Fruit fly (Drosophila melanogaster): ENCODE results near the gene CG16743.

Gene CG16743

DNA sequence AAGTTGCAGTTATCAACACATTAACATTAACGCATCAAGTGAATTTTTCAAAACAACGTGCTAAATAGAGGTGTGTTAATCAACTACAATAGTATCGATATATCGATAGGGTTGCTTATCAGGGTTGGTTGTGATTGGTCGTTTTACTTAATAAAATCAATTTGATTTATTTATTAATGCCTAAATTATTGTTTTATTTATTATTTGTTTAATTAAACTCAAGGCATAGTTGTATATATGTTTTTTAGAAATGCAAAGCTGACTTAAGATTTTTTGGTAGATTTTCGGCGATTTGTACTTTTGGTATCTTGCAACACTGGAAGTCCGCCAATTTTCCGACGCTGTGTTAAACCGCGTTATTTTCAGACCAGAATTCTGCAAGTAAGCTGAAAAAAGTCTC is 38.9 kb downstream of the CG16743 start, which contains the start of the genes Art8 and dUTPase (continued):
- peak; percentile 54 for TF ChIP-seq gfzf (GFP tag; optimal IDR thresholded peaks at IDR 0.05)
- TF ChIP-seq PHDP (tag; optimal IDR thresholded peaks at IDR 0.05), result peak; percentile 78
- peak; percentile 94 for TF ChIP-seq Ets65A (GFP tag)
- no peak for TF ChIP-seq CG7745 (tag; optimal IDR thresholded peaks at IDR 0.05)
- no peak for TF ChIP-seq eyg (GFP tag; optimal IDR thresholded peaks at IDR 0.05)
- peak; percentile 76 for TF ChIP-seq grau (tag; optimal IDR thresholded peaks at IDR 0.05)
- TF ChIP-seq pum (GFP tag; optimal IDR thresholded peaks at IDR 0.05), result peak; percentile 3
- TF ChIP-seq stwl (tag; optimal IDR thresholded peaks at IDR 0.05), result peak; percentile 86
- no peak for TF ChIP-seq z (GFP tag; IDR thresholded peaks at IDR 0.05)
- peak; percentile 26 for TF ChIP-seq MESR4 (GFP tag; optimal IDR thresholded peaks at IDR 0.05)
- TF ChIP-seq CG8388 (GFP tag; optimal IDR thresholded peaks at IDR 0.05), result peak; percentile 65
- peak; percentile 71 for TF ChIP-seq Rfx (GFP tag; IDR thresholded peaks at IDR 0.05)
- peak; percentile 77 for TF ChIP-seq Hsf (GFP tag; optimal IDR thresholded peaks at IDR 0.05)
- no peak for TF ChIP-seq disco-r (GFP tag; optimal IDR thresholded peaks at IDR 0.05)
- TF ChIP-seq CG15479 (GFP tag; optimal IDR thresholded peaks at IDR 0.05), result no peak
- peak; percentile 80 for TF ChIP-seq phol (tag; optimal IDR thresholded peaks at IDR 0.05)
- TF ChIP-seq odd (GFP tag; optimal IDR thresholded peaks at IDR 0.05), result no peak
- TF ChIP-seq luna (GFP tag; optimal IDR thresholded peaks at IDR 0.05), result no peak
- peak; percentile 68 for TF ChIP-seq kay (GFP tag; optimal IDR thresholded peaks at IDR 0.05)
- no peak for TF ChIP-seq Nf-YA (GFP tag; IDR thresholded peaks at IDR 0.05)
- no peak for TF ChIP-seq CG6765 (GFP tag; optimal IDR thresholded peaks at IDR 0.05)
- TF ChIP-seq CG2875 (GFP tag; optimal IDR thresholded peaks at IDR 0.05), result no peak
- TF ChIP-seq Ptx1 (GFP tag; IDR thresholded peaks at IDR 0.05), result peak; percentile 83
- no peak for TF ChIP-seq Hmr (GFP tag; optimal IDR thresholded peaks at IDR 0.05)
- TF ChIP-seq CG32532 (GFP tag; IDR thresholded peaks at IDR 0.05), result peak; percentile 76
- TF ChIP-seq mld (GFP tag; IDR thresholded peaks at IDR 0.05; ENCODE audit: partially characterized antibody), result peak; percentile 46; the same call in 1 of the 3 replicates
- peak; percentile 43; the same call in 2 of the 3 replicates for TF ChIP-seq croc (GFP tag; conservative IDR thresholded peaks at IDR 0.05)
- peak; percentile 52; the same call in 1 of the 2 replicates for TF ChIP-seq CG4404 (GFP tag; IDR thresholded peaks at IDR 0.05)
- peak; percentile 42; the same call in 1 of the 2 replicates for TF ChIP-seq CG32772 (GFP tag; IDR thresholded peaks at IDR 0.05)
- peak; percentile 64 for TF ChIP-seq NFAT (GFP tag; IDR thresholded peaks at IDR 0.05)
- peak; percentile 78 for TF ChIP-seq CG2120 (GFP tag; optimal IDR thresholded peaks at IDR 0.05)
- peak; percentile 89 for TF ChIP-seq CG2129 (GFP tag; IDR thresholded peaks at IDR 0.05; ENCODE audit: partially characterized antibody)
- TF ChIP-seq Mrtf (GFP tag; IDR thresholded peaks at IDR 0.05), result no peak; the same call in 2 of the 3 replicates
- peak; percentile 72; the same call in 2 of the 3 replicates for TF ChIP-seq zfh1 (GFP tag; IDR thresholded peaks at IDR 0.05)
- TF ChIP-seq Rx (GFP tag; IDR thresholded peaks at IDR 0.05), result no peak
- no peak for TF ChIP-seq sim (GFP tag; IDR thresholded peaks at IDR 0.05)
- no peak for TF ChIP-seq Dip3 (GFP tag; optimal IDR thresholded peaks at IDR 0.05)
- TF ChIP-seq Usf (GFP tag; optimal IDR thresholded peaks at IDR 0.05), result no peak
- peak; percentile 21 for TF ChIP-seq CG4328 (GFP tag; optimal IDR thresholded peaks at IDR 0.05)
- TF ChIP-seq wek (GFP tag; optimal IDR thresholded peaks at IDR 0.05), result no peak
- TF ChIP-seq sqz (GFP tag; optimal IDR thresholded peaks at IDR 0.05), result no peak
- peak; percentile 77 for TF ChIP-seq CG8924 (tag; optimal IDR thresholded peaks at IDR 0.05)
- no peak for TF ChIP-seq gsb (GFP tag; IDR thresholded peaks at IDR 0.05)
- TF ChIP-seq Antp (GFP tag; optimal IDR thresholded peaks at IDR 0.05), result peak; percentile 39
- peak; percentile 75 for TF ChIP-seq Sox102F (GFP tag; optimal IDR thresholded peaks at IDR 0.05)
- TF ChIP-seq CG4617 (GFP tag; optimal IDR thresholded peaks at IDR 0.05; ENCODE audit: borderline replicate concordance), result peak; percentile 80
- TF ChIP-seq BtbVII (GFP tag; optimal IDR thresholded peaks at IDR 0.05), result no peak
- no peak for TF ChIP-seq peb (GFP tag; IDR thresholded peaks at IDR 0.05)
- no peak for TF ChIP-seq CG3838 (GFP tag; optimal IDR thresholded peaks at IDR 0.05)
- TF ChIP-seq CG15601 (tag; optimal IDR thresholded peaks at IDR 0.05), result peak; percentile 66
- TF ChIP-seq ci (GFP tag; IDR thresholded peaks at IDR 0.05), result peak; percentile 73; the same call in 2 of the 3 replicates
